Fruit fly (Drosophila melanogaster) whole organism, pupa: ENCODE measurements around the gene CG7884.

Source experiments
- CG12605 ChIP-seq: fragments of 200-800 bp; sonication (Bioruptor generic); IDR thresholded peaks from 2 replicates; pipeline ENCODE4 v1.3.6; 2022; ENCODE audit warnings: missing biosample characterization, missing genetic modification characterization
- CG13204 ChIP-seq: fragments of 200-800 bp; sonication (Bioruptor generic); optimal IDR thresholded peaks from 2 replicates; lab custom pipeline; 2018; ENCODE audit warnings: missing biosample characterization, mild to moderate bottlenecking, missing genetic modification characterization, moderate library complexity
- CG32121 ChIP-seq: fragments of 200-800 bp; sonication (Bioruptor generic); IDR thresholded peaks from 2 replicates; pipeline ENCODE4 v1.3.6; 2022; ENCODE audit warnings: missing biosample characterization, missing genetic modification characterization
- CG8159 ChIP-seq: fragments of 200-800 bp; sonication (Bioruptor generic); optimal IDR thresholded peaks from 3 replicates; lab custom pipeline; 2018; ENCODE audit warnings: missing biosample characterization, mild to moderate bottlenecking, missing genetic modification characterization, moderate library complexity
- CG8301 ChIP-seq: fragments of 200-800 bp; sonication (Bioruptor generic); optimal IDR thresholded peaks from 2 replicates; lab custom pipeline; 2018; ENCODE audit warnings: missing biosample characterization, mild to moderate bottlenecking, missing genetic modification characterization
- CG9948 ChIP-seq: fragments of 200-800 bp; sonication (Bioruptor generic); optimal IDR thresholded peaks from 2 replicates; lab custom pipeline; 2018; ENCODE audit warnings: missing biosample characterization, mild to moderate bottlenecking, missing genetic modification characterization, moderate library complexity
- Ets98B ChIP-seq: fragments of 200-800 bp; sonication (Bioruptor generic); IDR thresholded peaks from 2 replicates; pipeline ENCODE4 v1.3.6; 2022; ENCODE audit warnings: missing biosample characterization, missing genetic modification characterization
- Pif1B ChIP-seq: fragments of 200-800 bp; sonication (Bioruptor generic); optimal IDR thresholded peaks from 3 replicates; lab custom pipeline; 2016; ENCODE audit warnings: missing biosample characterization, missing genetic modification characterization
- fd96Ca ChIP-seq: fragments of 200-800 bp; sonication (Bioruptor generic); IDR thresholded peaks from 3 replicates; pipeline ENCODE4 v1.3.6; 2022; ENCODE audit warnings: missing biosample characterization, missing genetic modification characterization
- gl ChIP-seq: fragments of 200-800 bp; sonication (Bioruptor generic); optimal IDR thresholded peaks from 2 replicates; lab custom pipeline; 2018; ENCODE audit warnings: missing biosample characterization, mild to moderate bottlenecking, missing genetic modification characterization
- rn ChIP-seq: fragments of 200-800 bp; sonication (Bioruptor generic); IDR thresholded peaks from 2 replicates; pipeline ENCODE4 v1.3.6; 2022; ENCODE audit warnings: missing biosample characterization, missing genetic modification characterization

dm6 chrX:19239365-19239764 lies 18.9 kb downstream of the CG7884 start:
- TF ChIP-seq CG12605 (GFP tag; lab: Robert Waterston, UW), result no peak
- no peak for TF ChIP-seq rn (GFP tag; lab: Robert Waterston, UW)
- no peak for TF ChIP-seq CG32121 (GFP tag; lab: Robert Waterston, UW)
- no peak for TF ChIP-seq CG8301 (tag; lab: Kevin White, UChicago)
- TF ChIP-seq Pif1B (GFP tag; lab: Kevin White, UChicago), result no peak
- TF ChIP-seq CG8159 (tag; lab: Kevin White, UChicago), result no peak
- no peak for TF ChIP-seq fd96Ca
- TF ChIP-seq CG9948 (tag; lab: Kevin White, UChicago), result no peak
- no peak for TF ChIP-seq CG13204
- no peak for TF ChIP-seq gl (tag; lab: Kevin White, UChicago)
- no peak for TF ChIP-seq Ets98B
